Worm (Caenorhabditis elegans) whole organism, early embryonic: ENCODE measurements around the gene unc-43.

Source experiments
- F13C5.2 ChIP-seq: sonication (generic microtip); optimal IDR thresholded peaks from 2 replicates; lab custom pipeline; 2017; ENCODE audit warnings: mild to moderate bottlenecking, missing genetic modification characterization, inconsistent platforms, missing compliant biosample characterization
- aly-1 ChIP-seq: sonication (generic microtip); optimal IDR thresholded peaks from 2 replicates; lab custom pipeline; 2016; ENCODE audit warnings: missing genetic modification characterization, missing compliant biosample characterization
- ama-1 ChIP-seq: fragments of 150-350 bp; optimal IDR thresholded peaks from 2 replicates; lab custom pipeline; 2014
- flt-1 ChIP-seq: fragments of 200-800 bp; sonication (Bioruptor generic); IDR thresholded peaks from 2 replicates; pipeline ENCODE4 v1.3.6; 2022; ENCODE audit warnings: missing genetic modification characterization, missing compliant biosample characterization
- hmbx-1 ChIP-seq: sonication (generic microtip); optimal IDR thresholded peaks from 2 replicates; lab custom pipeline; 2016; ENCODE audit warnings: mild to moderate bottlenecking, missing genetic modification characterization, missing compliant biosample characterization
- hmg-4 ChIP-seq: fragments of 200-800 bp; sonication (Bioruptor generic); optimal IDR thresholded peaks from 2 replicates; lab custom pipeline; 2018; ENCODE audit warnings: mild to moderate bottlenecking, missing genetic modification characterization, missing compliant biosample characterization
- tbx-11 ChIP-seq: fragments of 200-800 bp; sonication (Bioruptor generic); IDR thresholded peaks from 2 replicates; pipeline ENCODE4 v1.3.6; 2022; ENCODE audit warnings: missing genetic modification characterization, missing compliant biosample characterization

ce11 chrIV:10360336-10360735, 10.3 kb upstream of the unc-43 start, which contains the start of gene ugt-59:
- TF ChIP-seq aly-1 (tag; lab: Kevin White, UChicago) (no peak), hmbx-1 (no peak), ama-1 (lab: Kevin White, UChicago) (no peak), flt-1 (GFP tag; lab: Robert Waterston, UW) (no peak), F13C5.2 (tag; lab: Kevin White, UChicago) (no peak), hmg-4 (GFP tag; lab: Kevin White, UChicago) (no peak), tbx-11 (no peak)
